Worm (Caenorhabditis elegans) whole organism, young adult: ENCODE data around the gene C33A12.3.

Source experiments
- ceh-79 ChIP-seq: sonication (generic microtip); optimal IDR thresholded peaks from 2 replicates; lab custom pipeline; 2017; ENCODE audit warnings: mild to moderate bottlenecking, missing genetic modification characterization, missing compliant biosample characterization
- lir-1 ChIP-seq: fragments of 200-800 bp; sonication (Bioruptor generic); conservative IDR thresholded peaks from 2 replicates; pipeline ENCODE4 v1.3.6; 2022; ENCODE audit warnings: missing genetic modification reagents, missing genetic modification characterization, missing compliant biosample characterization
- nfyb-1 ChIP-seq: fragments of 200-800 bp; sonication (Bioruptor generic); IDR thresholded peaks from 2 replicates; pipeline ENCODE4 v1.3.6; 2022; ENCODE audit warnings: missing genetic modification reagents, missing genetic modification characterization, missing compliant biosample characterization
- repo-1 ChIP-seq: sonication (generic microtip); optimal IDR thresholded peaks from 2 replicates; lab custom pipeline; 2017; ENCODE audit warnings: mild to moderate bottlenecking, missing genetic modification characterization, missing compliant biosample characterization

DNA sequence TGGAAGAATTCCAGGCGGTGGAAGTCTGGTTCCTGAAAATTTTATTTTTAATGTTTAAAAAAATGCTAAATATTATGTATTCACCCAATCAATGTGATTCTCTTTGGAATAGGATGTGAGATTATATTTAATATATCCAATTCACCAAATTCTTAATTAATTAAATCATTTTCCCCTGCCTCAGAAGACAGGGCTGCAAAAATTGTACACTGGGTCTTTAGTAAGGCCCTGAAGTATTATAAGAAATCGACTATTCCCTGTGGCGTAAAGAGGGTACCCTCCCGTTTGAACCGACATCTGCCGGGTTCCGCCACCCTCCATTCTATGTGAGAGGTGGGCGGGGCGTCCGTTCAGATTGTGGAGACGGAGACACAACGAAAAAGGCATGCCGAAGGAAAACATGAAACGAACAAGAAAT is 1.6 kb downstream of the C33A12.3 start:
- TF ChIP-seq lir-1 (GFP tag; lab: Robert Waterston, UW) (no peak), repo-1 (tag; lab: Kevin White, UChicago) (peak; percentile 76), nfyb-1 (GFP tag; lab: Robert Waterston, UW) (peak; percentile 68; the same call in 1 of the 2 replicates), ceh-79 (tag; lab: Kevin White, UChicago) (no peak)
